Fruit fly (Drosophila melanogaster): Measurements from ENCODE around the gene smo.

DNA sequence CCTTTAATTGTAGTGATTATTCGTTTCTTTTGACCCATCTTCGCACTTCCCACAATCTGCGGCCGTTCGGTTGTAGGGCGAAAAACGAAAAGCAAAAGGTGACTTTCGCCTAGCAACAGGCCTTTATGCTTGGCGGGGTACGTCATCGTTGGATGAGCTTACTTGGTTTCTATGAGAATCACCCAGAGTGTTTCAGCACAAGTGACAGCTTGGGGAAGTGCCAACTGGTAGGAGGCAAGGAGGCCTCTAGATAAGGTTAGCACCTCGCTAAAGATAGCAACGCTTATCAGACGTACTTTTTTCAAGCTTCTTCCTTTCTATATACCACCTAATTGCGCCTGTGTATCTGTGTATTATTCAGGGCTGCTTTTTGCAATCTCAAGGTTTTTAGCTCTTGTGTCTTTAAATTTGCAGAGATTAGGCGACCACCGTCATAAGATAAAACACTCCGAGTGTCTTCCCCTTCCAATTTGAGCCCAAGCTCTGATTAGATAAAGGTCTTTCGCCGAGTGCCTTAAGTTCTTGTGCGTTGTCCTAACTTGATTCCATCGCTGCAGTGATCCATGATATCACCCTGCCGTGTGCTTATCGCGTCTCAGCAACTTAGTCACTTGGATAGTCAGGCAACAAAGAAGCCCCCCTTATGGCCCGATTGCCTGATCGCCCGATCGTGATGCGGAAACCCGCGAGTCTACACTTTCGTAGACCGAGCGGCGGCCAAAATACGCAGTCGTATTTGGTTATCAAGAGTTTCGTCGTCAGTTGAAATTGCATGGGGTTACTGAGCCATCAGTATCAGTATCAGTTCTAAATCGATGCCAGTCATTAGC is 23.7 kb downstream of the smo start:
- TF ChIP-seq rn (GFP tag; IDR thresholded peaks at IDR 0.05) = no peak
- TF ChIP-seq EcR (GFP tag; optimal IDR thresholded peaks at IDR 0.05) = no peak
- no peak for TF ChIP-seq CG4496 (GFP tag; IDR thresholded peaks at IDR 0.05)
- no peak for TF ChIP-seq D1 (tag; optimal IDR thresholded peaks at IDR 0.05)
- no peak for TF ChIP-seq CG8159 (tag; optimal IDR thresholded peaks at IDR 0.05)
- no peak for TF ChIP-seq Pif1B (GFP tag; optimal IDR thresholded peaks at IDR 0.05)
